Worm (Caenorhabditis elegans): ENCODE results near the gene T24C2.3.

T24C2.3 gene

DNA sequence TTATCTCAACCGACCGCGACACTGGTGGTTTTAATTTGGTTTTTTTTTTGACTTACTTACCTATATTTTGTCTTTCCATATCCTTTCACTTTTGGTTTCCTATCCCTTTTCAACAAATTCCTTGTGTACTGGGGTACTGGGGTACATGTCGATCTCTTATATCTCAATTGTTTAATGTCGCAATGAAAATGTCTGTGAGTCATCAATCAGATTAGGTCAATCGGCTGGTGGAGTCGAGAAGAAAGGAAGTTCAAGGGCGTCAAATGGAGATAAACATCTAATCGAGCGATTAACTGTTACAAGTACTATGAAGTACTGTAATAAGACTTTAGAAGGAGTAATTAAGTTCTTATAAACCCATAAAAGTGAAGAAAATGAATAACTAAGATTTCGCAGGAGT, 32.6 kb downstream of the T24C2.3 start:
- no peak for TF ChIP-seq unc-62 (GFP tag; optimal IDR thresholded peaks at IDR 0.05)

DNA sequence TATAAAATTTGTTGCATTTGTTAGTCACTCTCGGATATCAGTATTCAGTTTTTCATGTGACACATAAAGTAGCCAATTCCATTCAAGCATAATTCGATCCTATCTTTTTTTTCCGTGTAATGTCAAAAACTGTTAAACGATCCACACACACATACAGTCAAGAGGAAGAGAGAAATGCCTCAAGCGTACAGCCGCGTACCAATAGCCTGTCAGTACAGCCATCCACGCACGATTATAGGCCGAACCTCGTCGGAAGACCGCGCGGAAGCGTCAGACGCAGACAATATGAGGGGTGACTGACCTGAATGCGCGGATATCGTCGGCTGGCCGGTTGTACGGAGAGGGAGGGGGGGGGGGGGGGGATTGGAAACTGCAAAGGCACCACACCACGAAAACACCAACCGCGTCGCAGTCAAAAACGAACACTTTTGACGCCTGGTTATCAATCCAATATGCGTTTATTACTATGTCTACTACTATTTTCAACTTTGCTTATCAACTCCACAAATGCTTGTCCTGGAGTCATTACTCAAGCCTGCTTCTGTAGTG, 34.3 kb downstream of the T24C2.3 start, which contains the start of gene let-4:
Gene let-4, plus strand, starts transcription at position 357 of the 549 bp plus-strand sequence.
- no peak for TF ChIP-seq unc-62 (GFP tag; optimal IDR thresholded peaks at IDR 0.05)

DNA sequence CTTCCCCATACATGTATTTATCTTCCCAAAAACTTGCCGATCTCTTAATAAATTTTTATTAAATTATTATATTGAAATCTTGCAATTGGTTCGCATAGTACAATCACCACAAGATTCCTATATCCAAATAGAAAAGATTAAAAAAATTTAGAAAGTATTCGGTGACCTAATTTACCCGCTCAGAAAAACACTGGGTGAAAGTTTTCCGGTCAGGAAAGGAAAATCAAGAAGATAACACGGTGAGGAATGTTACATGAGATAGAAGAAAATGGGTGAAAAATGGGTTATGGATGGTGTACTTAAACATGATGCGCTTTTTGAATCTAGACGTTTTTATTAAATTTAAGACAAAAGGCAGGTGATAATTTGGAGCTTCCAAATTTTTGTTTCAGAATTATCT, 37.5 kb downstream of the T24C2.3 start:
- no peak for TF ChIP-seq unc-62 (GFP tag; optimal IDR thresholded peaks at IDR 0.05)

DNA sequence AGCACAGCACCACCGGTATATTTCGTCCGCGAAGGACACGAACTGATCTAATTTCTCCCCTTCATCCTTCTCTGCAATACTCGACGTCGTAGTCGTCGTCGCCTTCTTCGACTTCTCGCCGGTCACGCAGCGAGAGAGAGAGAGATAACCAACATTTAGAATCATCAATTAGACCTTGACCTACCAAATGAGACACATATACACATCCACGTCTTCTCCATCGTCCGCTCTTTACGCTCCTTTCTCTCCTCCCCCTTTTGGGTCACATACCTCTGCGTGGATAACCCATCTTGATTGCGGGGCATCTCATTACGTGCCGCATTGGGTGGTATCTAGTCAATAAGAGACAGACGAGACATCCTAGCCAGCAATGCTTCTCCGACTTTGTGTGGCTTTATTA, 38.1 kb downstream of the T24C2.3 start, which contains the start of gene sym-1:
Gene sym-1, plus strand, starts transcription at position 194 of the 400 bp plus-strand sequence.
- TF ChIP-seq unc-62 (GFP tag; optimal IDR thresholded peaks at IDR 0.05): no peak

DNA sequence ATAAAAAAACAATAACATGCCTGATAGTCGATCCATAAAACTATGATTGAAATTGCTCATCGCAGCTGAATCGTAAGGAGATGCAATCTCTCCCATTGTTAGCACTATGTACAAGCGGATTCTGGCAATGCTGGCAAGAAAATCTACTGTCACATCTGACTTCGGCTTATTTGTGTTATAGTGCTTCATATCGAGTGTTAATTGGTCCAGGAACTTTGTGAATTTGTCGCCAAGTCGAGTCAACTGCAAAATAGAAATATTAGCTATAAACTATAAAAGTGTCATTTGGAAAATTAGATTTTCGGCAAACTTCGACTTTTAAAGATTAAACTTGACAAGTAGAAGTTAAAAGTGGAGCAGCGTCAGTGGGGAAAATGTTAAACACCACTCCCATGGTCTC, 41.0 kb downstream of the T24C2.3 start:
- TF ChIP-seq unc-62 (GFP tag; optimal IDR thresholded peaks at IDR 0.05): no peak

DNA sequence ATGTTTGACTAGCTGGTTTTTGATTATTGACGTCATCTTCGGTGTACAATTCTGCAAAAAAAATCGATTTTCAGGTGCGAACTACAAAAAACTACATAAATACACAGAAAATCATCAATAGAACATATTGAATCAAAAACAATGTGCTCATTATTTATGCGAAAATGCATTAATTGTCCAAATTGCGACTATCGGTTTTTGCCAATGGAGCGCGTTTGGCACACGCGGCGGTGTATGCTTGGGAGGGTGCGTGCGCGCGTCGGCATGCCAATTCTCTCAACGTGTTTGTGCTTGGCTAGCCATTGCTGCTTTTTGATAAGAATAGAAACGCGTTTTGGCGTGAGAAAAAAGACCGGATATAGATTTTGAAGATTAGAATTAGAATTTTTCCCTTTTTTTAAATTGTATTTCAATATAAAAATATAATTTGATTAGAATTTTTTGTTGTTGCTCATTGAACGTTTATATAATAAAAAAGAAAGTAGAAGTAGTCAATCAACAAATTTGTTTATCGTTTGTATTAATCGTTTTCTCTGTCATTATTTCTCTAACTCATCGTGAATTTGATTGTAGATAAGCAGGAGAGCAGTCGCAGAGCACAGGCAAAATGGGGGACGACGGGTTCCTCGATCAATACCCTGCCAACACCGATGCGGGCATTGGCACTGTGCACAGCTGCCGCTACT, 45.9 kb downstream of the T24C2.3 start, which contains the start of the genes C44H4.4 and tap-1:
Gene C44H4.4, minus strand, starts transcription at position 51 of the 686 bp plus-strand sequence.
Gene tap-1, plus strand, starts transcription at position 574 of the 686 bp plus-strand sequence.
- no peak for TF ChIP-seq unc-62 (GFP tag; optimal IDR thresholded peaks at IDR 0.05)

DNA sequence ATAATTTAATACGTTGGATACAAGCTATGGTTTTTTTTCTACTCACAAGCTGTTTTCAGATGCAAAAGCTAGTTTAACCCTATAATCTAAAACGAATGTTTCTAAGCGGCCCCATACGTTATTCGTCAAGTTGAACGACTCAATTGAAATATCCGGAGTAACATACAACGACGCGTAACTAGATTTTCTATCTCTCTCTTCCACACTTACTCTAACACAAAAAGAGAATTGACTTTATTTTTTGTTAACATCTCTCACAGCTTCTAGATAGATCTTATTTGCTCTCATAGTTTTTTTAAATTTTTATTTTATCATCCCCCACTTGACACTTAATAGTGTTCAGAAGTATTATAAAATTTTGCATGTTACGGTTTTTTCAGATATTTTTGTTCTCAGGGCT, 49.9 kb downstream of the T24C2.3 start:
- TF ChIP-seq unc-62 (GFP tag; optimal IDR thresholded peaks at IDR 0.05): no peak
